Fruit fly (Drosophila melanogaster): Measurements from ENCODE around the gene Orc2.

dm6 chr3R:13972653-13973052, 8.0 kb downstream of the Orc2 start:
- TF ChIP-seq CTCF (optimal IDR thresholded peaks at IDR 0.05): no peak
- TF ChIP-seq CG8478 (optimal IDR thresholded peaks at IDR 0.05): no peak
